Fruit fly (Drosophila melanogaster): ENCODE data around the gene Or85d.

Or85d gene

dm6 chr3R:8577409-8578255, 25.2 kb downstream of the Or85d start, which contains the start of gene 5-HT2B (continued):
- TF ChIP-seq CG42726 (GFP tag; IDR thresholded peaks at IDR 0.05; ENCODE audit: partially characterized antibody) = no peak
- TF ChIP-seq Asciz (GFP tag; optimal IDR thresholded peaks at IDR 0.05) = no peak
- TF ChIP-seq Side (GFP tag; optimal IDR thresholded peaks at IDR 0.05) = no peak
- peak; percentile 37; the same call in 1 of the 2 replicates for TF ChIP-seq esg (GFP tag; conservative IDR thresholded peaks at IDR 0.05)
- no peak for TF ChIP-seq tgo (GFP tag; IDR thresholded peaks at IDR 0.05)
- peak; percentile 32 for TF ChIP-seq CG13775 (GFP tag; optimal IDR thresholded peaks at IDR 0.05)
- TF ChIP-seq wdn (GFP tag; IDR thresholded peaks at IDR 0.05) = no peak
- no peak for TF ChIP-seq kay (GFP tag; optimal IDR thresholded peaks at IDR 0.05)
- no peak for TF ChIP-seq peb (GFP tag; IDR thresholded peaks at IDR 0.05)
- no peak for TF ChIP-seq zen2 (GFP tag; IDR thresholded peaks at IDR 0.05; ENCODE audit: partially characterized antibody)
- TF ChIP-seq kah (GFP tag; optimal IDR thresholded peaks at IDR 0.05) = no peak
- no peak for TF ChIP-seq CG34376 (GFP tag; optimal IDR thresholded peaks at IDR 0.05)
- TF ChIP-seq gsb (GFP tag; IDR thresholded peaks at IDR 0.05) = no peak
- no peak for TF ChIP-seq nau (GFP tag; optimal IDR thresholded peaks at IDR 0.05)
- no peak for TF ChIP-seq fd64A (GFP tag; optimal IDR thresholded peaks at IDR 0.05)
- TF ChIP-seq CG17361 (GFP tag; IDR thresholded peaks at IDR 0.05) = no peak
- no peak for TF ChIP-seq grau (tag; optimal IDR thresholded peaks at IDR 0.05)
- peak; percentile 26 for TF ChIP-seq Dek (tag; optimal IDR thresholded peaks at IDR 0.05)
- TF ChIP-seq sim (GFP tag; IDR thresholded peaks at IDR 0.05) = no peak
- peak; percentile 14 for TF ChIP-seq CG17359 (tag; optimal IDR thresholded peaks at IDR 0.05)
- TF ChIP-seq trh (GFP tag; optimal IDR thresholded peaks at IDR 0.05) = no peak
- peak in 1 of 2 experiments; percentile 58 for TF ChIP-seq Hr51 (GFP tag; optimal IDR thresholded peaks at IDR 0.05)
- TF ChIP-seq knrl (GFP tag; IDR thresholded peaks at IDR 0.05; ENCODE audit: partially characterized antibody) = no peak
- no peak for TF ChIP-seq dati (GFP tag; IDR thresholded peaks at IDR 0.05)
- peak; percentile 10 for TF ChIP-seq sug (tag; optimal IDR thresholded peaks at IDR 0.05)
- TF ChIP-seq Atf6 (GFP tag; IDR thresholded peaks at IDR 0.05) = no peak
- no peak for TF ChIP-seq CG17802 (tag; optimal IDR thresholded peaks at IDR 0.05)
- no peak for TF ChIP-seq CG8944 (GFP tag; optimal IDR thresholded peaks at IDR 0.05)
- TF ChIP-seq crp (GFP tag; optimal IDR thresholded peaks at IDR 0.05) = peak in 1 of 2 experiments; percentile 37
- peak; percentile 86 for TF ChIP-seq CG18599 (GFP tag; optimal IDR thresholded peaks at IDR 0.05)
- TF ChIP-seq inv (GFP tag; IDR thresholded peaks at IDR 0.05; ENCODE audit: partially characterized antibody) = no peak
- no peak for TF ChIP-seq CG1647 (GFP tag; optimal IDR thresholded peaks at IDR 0.05)
- TF ChIP-seq unc-4 (GFP tag; IDR thresholded peaks at IDR 0.05; ENCODE audit: partially characterized antibody) = no peak
- no peak for TF ChIP-seq Six4 (GFP tag; optimal IDR thresholded peaks at IDR 0.05)
- TF ChIP-seq gce (GFP tag; IDR thresholded peaks at IDR 0.05) = no peak
- peak; percentile 15 for TF ChIP-seq ind (GFP tag; optimal IDR thresholded peaks at IDR 0.05)
- no peak for TF ChIP-seq CG16779 (GFP tag; IDR thresholded peaks at IDR 0.05)
- no peak; the same call in none of the 2 replicates for TF ChIP-seq lmd (GFP tag; IDR thresholded peaks at IDR 0.05)
- no peak for TF ChIP-seq pnt (GFP tag; optimal IDR thresholded peaks at IDR 0.05)
- TF ChIP-seq CG31224 (GFP tag; IDR thresholded peaks at IDR 0.05) = no peak
- TF ChIP-seq Ravus (GFP tag; IDR thresholded peaks at IDR 0.05) = no peak
- TF ChIP-seq tup (GFP tag; optimal IDR thresholded peaks at IDR 0.05) = no peak
- no peak for TF ChIP-seq ATbp (GFP tag; optimal IDR thresholded peaks at IDR 0.05)
- TF ChIP-seq Ets65A (GFP tag) = peak; percentile 55
- TF ChIP-seq da (GFP tag; optimal IDR thresholded peaks at IDR 0.05) = no peak
- TF ChIP-seq cas (GFP tag; IDR thresholded peaks at IDR 0.05) = no peak
- peak; percentile 34 for TF ChIP-seq Fer3 (tag; optimal IDR thresholded peaks at IDR 0.05)
- TF ChIP-seq CG4360 (GFP tag; IDR thresholded peaks at IDR 0.05) = no peak
- no peak for TF ChIP-seq salm (tag; optimal IDR thresholded peaks at IDR 0.05)

Measured in whole organism, embryonic.